Fruit fly (Drosophila melanogaster) whole organism, embryonic: ENCODE data around the gene Tmtc2.

Source experiments
- ATbp ChIP-seq: fragments of 200-800 bp; sonication (Bioruptor generic); optimal IDR thresholded peaks from 2 replicates; lab custom pipeline; 2017; ENCODE audit warnings: missing biosample characterization, mild to moderate bottlenecking, missing genetic modification characterization, missing genetic modification reagents
- Atf-2 ChIP-seq: fragments of 200-800 bp; sonication (Bioruptor generic); optimal IDR thresholded peaks from 2 replicates; lab custom pipeline; 2016; ENCODE audit warnings: missing biosample characterization, missing genetic modification characterization
- Atf6 ChIP-seq: fragments of 200-800 bp; sonication (Bioruptor generic); IDR thresholded peaks from 2 replicates; pipeline ENCODE4 v1.3.6; 2022; ENCODE audit warnings: missing biosample characterization, missing genetic modification characterization
- Bdp1 ChIP-seq: fragments of 200-800 bp; sonication (Bioruptor generic); optimal IDR thresholded peaks from 3 replicates; lab custom pipeline; 2016; ENCODE audit warnings: missing biosample characterization, missing genetic modification characterization
- CG10147 ChIP-seq: fragments of 200-800 bp; sonication (Bioruptor generic); optimal IDR thresholded peaks from 2 replicates; lab custom pipeline; 2019; ENCODE audit warnings: missing biosample characterization, mild to moderate bottlenecking, missing genetic modification characterization, moderate library complexity
- CG10267 ChIP-seq: fragments of 200-800 bp; sonication (Bioruptor generic); optimal IDR thresholded peaks from 2 replicates; lab custom pipeline; 2018; ENCODE audit warnings: missing biosample characterization, mild to moderate bottlenecking, missing genetic modification characterization, moderate library complexity
- CG10274 ChIP-seq: fragments of 200-800 bp; sonication (Bioruptor generic); optimal IDR thresholded peaks from 3 replicates; lab custom pipeline; 2017; ENCODE audit warnings: missing biosample characterization, mild to moderate bottlenecking, missing genetic modification characterization
- CG10321 ChIP-seq: fragments of 200-800 bp; sonication (Bioruptor generic); IDR thresholded peaks from 2 replicates; pipeline ENCODE4 v1.3.6; 2022; ENCODE audit warnings: missing biosample characterization, missing genetic modification characterization
- CG10565 ChIP-seq: fragments of 200-800 bp; sonication (Bioruptor generic); optimal IDR thresholded peaks from 3 replicates; lab custom pipeline; 2016; ENCODE audit warnings: missing biosample characterization, mild to moderate bottlenecking, missing genetic modification characterization
- CG11093 ChIP-seq: fragments of 200-800 bp; sonication (Bioruptor generic); IDR thresholded peaks from 3 replicates; pipeline ENCODE4 v1.3.6; 2022; ENCODE audit warnings: missing biosample characterization, missing genetic modification characterization
- CG12071 ChIP-seq: fragments of 200-800 bp; sonication (Bioruptor generic); optimal IDR thresholded peaks from 3 replicates; lab custom pipeline; 2018; ENCODE audit warnings: missing biosample characterization, mild to moderate bottlenecking, missing genetic modification characterization
- CG14710 ChIP-seq: fragments of 200-800 bp; sonication (Bioruptor generic); optimal IDR thresholded peaks from 3 replicates; lab custom pipeline; 2019; ENCODE audit warnings: missing biosample characterization, mild to moderate bottlenecking, missing genetic modification characterization, moderate library complexity
- CG17328 ChIP-seq: fragments of 200-800 bp; sonication (Bioruptor generic); IDR thresholded peaks from 2 replicates; pipeline ENCODE4 v1.3.6; 2022; ENCODE audit warnings: missing biosample characterization, missing genetic modification characterization
- CG17612 ChIP-seq: fragments of 200-800 bp; sonication (Bioruptor generic); IDR thresholded peaks from 2 replicates; pipeline ENCODE4 v1.3.6; 2022; ENCODE audit warnings: missing biosample characterization, missing genetic modification characterization
- CG17802 ChIP-seq: fragments of 200-800 bp; sonication (Bioruptor generic); optimal IDR thresholded peaks from 2 replicates; lab custom pipeline; 2018; ENCODE audit warnings: missing biosample characterization, mild to moderate bottlenecking, missing genetic modification characterization, moderate library complexity
- CG3847 ChIP-seq: fragments of 200-800 bp; sonication (Bioruptor generic); IDR thresholded peaks from 2 replicates; pipeline ENCODE4 v1.3.6; 2022; ENCODE audit warnings: missing biosample characterization, missing genetic modification characterization
- CG43689 ChIP-seq: fragments of 200-800 bp; sonication (Bioruptor generic); IDR thresholded peaks from 2 replicates; pipeline ENCODE4 v1.3.6; 2022; ENCODE audit warnings: missing biosample characterization, missing genetic modification characterization
- CG6689 ChIP-seq: fragments of 200-800 bp; sonication (Bioruptor generic); IDR thresholded peaks from 2 replicates; pipeline ENCODE4 v1.3.6; 2022; ENCODE audit warnings: missing biosample characterization, missing genetic modification characterization
- CG6765 ChIP-seq: fragments of 200-800 bp; sonication (Bioruptor generic); optimal IDR thresholded peaks from 3 replicates; lab custom pipeline; 2017; ENCODE audit warnings: missing biosample characterization, mild to moderate bottlenecking, missing genetic modification characterization
- CG7745 ChIP-seq: fragments of 200-800 bp; sonication (Bioruptor generic); optimal IDR thresholded peaks from 2 replicates; lab custom pipeline; 2018; ENCODE audit warnings: missing biosample characterization, mild to moderate bottlenecking, missing genetic modification characterization, moderate library complexity
- CG7963 ChIP-seq: fragments of 200-800 bp; sonication (Bioruptor generic); IDR thresholded peaks from 3 replicates; pipeline ENCODE4 v1.3.6; 2022; ENCODE audit warnings: missing biosample characterization, missing genetic modification characterization; ENCODE audit not compliant: partially characterized antibody
- CTCF ChIP-seq: fragments of 200-800 bp; sonication (Bioruptor generic); optimal IDR thresholded peaks from 2 replicates; lab custom pipeline; 2017; ENCODE audit warnings: missing biosample characterization, mild to moderate bottlenecking, missing genetic modification characterization, moderate library complexity
- Deaf1 ChIP-seq: fragments of 200-800 bp; optimal IDR thresholded peaks from 3 replicates; lab custom pipeline; 2019; ENCODE audit warnings: missing biosample characterization, mild to moderate bottlenecking, missing genetic modification characterization, moderate library complexity
- Dip3 ChIP-seq: fragments of 200-800 bp; sonication (Bioruptor generic); optimal IDR thresholded peaks from 3 replicates; lab custom pipeline; 2016; ENCODE audit warnings: missing biosample characterization, missing genetic modification characterization
- Hmx ChIP-seq: fragments of 200-800 bp; sonication (Bioruptor generic); optimal IDR thresholded peaks from 2 replicates; lab custom pipeline; 2016; ENCODE audit warnings: missing biosample characterization, missing genetic modification characterization
- Hr51 ChIP-seq, 2 experiments: fragments of 200-800 bp; sonication (Bioruptor generic); optimal IDR thresholded peaks; 2 replicates in 1 of 2; 3 replicates in 1 of 2; lab custom pipeline; 2016 to 2018; ENCODE audit warnings: missing biosample characterization in 2 of 2, missing genetic modification characterization in 2 of 2, mild to moderate bottlenecking in 1 of 2, moderate library complexity in 1 of 2
- Lhr ChIP-seq: fragments of 200-800 bp; sonication (Bioruptor generic); optimal IDR thresholded peaks from 3 replicates; lab custom pipeline; 2017; ENCODE audit warnings: mild to moderate bottlenecking, missing biosample characterization, missing genetic modification reagents, missing genetic modification characterization
- Med ChIP-seq: fragments of 200-800 bp; sonication (Bioruptor generic); peaks from one replicate; lab custom pipeline; 2016; ENCODE audit warnings: missing biosample characterization, missing genetic modification characterization, mild to moderate bottlenecking, inconsistent platforms, moderate library complexity
- NC2α ChIP-seq: fragments of 200-800 bp; sonication (Bioruptor generic); optimal IDR thresholded peaks from 2 replicates; lab custom pipeline; 2016; ENCODE audit warnings: missing biosample characterization, missing genetic modification characterization
- Trl ChIP-seq, 3 experiments: fragments of >200 bp in 2 of 3; fragments of 200-800 bp in 1 of 3; sonication (Bioruptor generic) in 1 of 3; optimal IDR thresholded peaks; 2 replicates in 1 of 3; 3 replicates in 2 of 3; lab custom pipeline; 2016 to 2017; ENCODE audit warnings: missing biosample characterization in 1 of 3, missing genetic modification characterization in 1 of 3
- bsh ChIP-seq, 2 experiments: fragments of 200-800 bp; sonication (Bioruptor generic); optimal IDR thresholded peaks; 2 replicates each; lab custom pipeline; 2017 to 2018; ENCODE audit warnings: mild to moderate bottlenecking in 2 of 2, missing biosample characterization in 2 of 2, missing genetic modification characterization in 2 of 2, moderate library complexity in 1 of 2
- cg ChIP-seq: fragments of 200-800 bp; sonication (Bioruptor generic); optimal IDR thresholded peaks from 3 replicates; lab custom pipeline; 2019; ENCODE audit warnings: missing biosample characterization, mild to moderate bottlenecking, missing genetic modification characterization, moderate library complexity
- chn ChIP-seq: fragments of 200-800 bp; sonication (Bioruptor generic); optimal IDR thresholded peaks from 2 replicates; lab custom pipeline; 2016; ENCODE audit warnings: missing biosample characterization, missing genetic modification characterization
- ci ChIP-seq: fragments of 200-800 bp; sonication (Bioruptor generic); IDR thresholded peaks from 3 replicates; pipeline ENCODE4 v1.3.6; 2022; ENCODE audit warnings: missing biosample characterization, missing genetic modification characterization
- cwo ChIP-seq: fragments of 200-800 bp; sonication (Bioruptor generic); optimal IDR thresholded peaks from 3 replicates; lab custom pipeline; 2017; ENCODE audit warnings: missing biosample characterization, missing genetic modification characterization, mild to moderate bottlenecking, moderate library complexity, missing genetic modification reagents
- dpn ChIP-seq, 2 experiments: fragments of 200-800 bp; sonication (Bioruptor generic); optimal IDR thresholded peaks; 3 replicates each; lab custom pipeline; 2016; ENCODE audit warnings: missing biosample characterization in 2 of 2, missing genetic modification characterization in 2 of 2
- ewg ChIP-seq: fragments of 200-800 bp; sonication (Bioruptor generic); optimal IDR thresholded peaks from 3 replicates; lab custom pipeline; 2017; ENCODE audit warnings: mild to moderate bottlenecking, missing biosample characterization, missing genetic modification reagents, missing genetic modification characterization
- ind ChIP-seq: fragments of 200-800 bp; sonication (Bioruptor generic); optimal IDR thresholded peaks from 3 replicates; lab custom pipeline; 2016; ENCODE audit warnings: missing biosample characterization, missing genetic modification characterization
- knrl ChIP-seq: fragments of 200-800 bp; sonication (Bioruptor generic); IDR thresholded peaks from 3 replicates; pipeline ENCODE4 v1.3.6; 2022; ENCODE audit warnings: missing biosample characterization, missing genetic modification characterization; ENCODE audit not compliant: partially characterized antibody
- onecut ChIP-seq: fragments of 200-800 bp; sonication (Bioruptor generic); IDR thresholded peaks from 2 replicates; pipeline ENCODE4 v1.3.6; 2022; ENCODE audit warnings: missing biosample characterization, missing genetic modification characterization
- p53 ChIP-seq: fragments of 200-800 bp; sonication (Bioruptor generic); optimal IDR thresholded peaks from 2 replicates; lab custom pipeline; 2016; ENCODE audit warnings: missing biosample characterization, missing genetic modification characterization
- pfk ChIP-seq: fragments of 200-800 bp; sonication (Bioruptor generic); optimal IDR thresholded peaks from 2 replicates; lab custom pipeline; 2018; ENCODE audit warnings: missing biosample characterization, mild to moderate bottlenecking, missing genetic modification characterization, moderate library complexity
- psq ChIP-seq: fragments of 200-800 bp; sonication (Bioruptor generic); optimal IDR thresholded peaks from 2 replicates; lab custom pipeline; 2017; ENCODE audit warnings: missing biosample characterization, missing genetic modification characterization
- pzg ChIP-seq: fragments of 200-800 bp; sonication (Bioruptor generic); optimal IDR thresholded peaks from 3 replicates; lab custom pipeline; 2018; ENCODE audit warnings: missing biosample characterization, mild to moderate bottlenecking, missing genetic modification characterization, moderate library complexity
- sob ChIP-seq: fragments of 200-800 bp; sonication (Bioruptor generic); IDR thresholded peaks from 2 replicates; pipeline ENCODE4 v1.3.6; 2022; ENCODE audit warnings: missing biosample characterization, missing genetic modification characterization
- tna ChIP-seq: fragments of 200-800 bp; sonication (Bioruptor generic); IDR thresholded peaks from 2 replicates; pipeline ENCODE4 v1.3.6; 2022; ENCODE audit warnings: missing biosample characterization, missing genetic modification characterization; ENCODE audit not compliant: partially characterized antibody
- trem ChIP-seq: fragments of 200-800 bp; optimal IDR thresholded peaks from 3 replicates; lab custom pipeline; 2019; ENCODE audit warnings: missing biosample characterization, mild to moderate bottlenecking, missing genetic modification characterization, moderate library complexity
- z ChIP-seq: fragments of 200-800 bp; sonication (Bioruptor generic); IDR thresholded peaks from 3 replicates; pipeline ENCODE4 v1.3.6; 2022; ENCODE audit warnings: missing biosample characterization, missing genetic modification characterization

The Tmtc2 gene

DNA sequence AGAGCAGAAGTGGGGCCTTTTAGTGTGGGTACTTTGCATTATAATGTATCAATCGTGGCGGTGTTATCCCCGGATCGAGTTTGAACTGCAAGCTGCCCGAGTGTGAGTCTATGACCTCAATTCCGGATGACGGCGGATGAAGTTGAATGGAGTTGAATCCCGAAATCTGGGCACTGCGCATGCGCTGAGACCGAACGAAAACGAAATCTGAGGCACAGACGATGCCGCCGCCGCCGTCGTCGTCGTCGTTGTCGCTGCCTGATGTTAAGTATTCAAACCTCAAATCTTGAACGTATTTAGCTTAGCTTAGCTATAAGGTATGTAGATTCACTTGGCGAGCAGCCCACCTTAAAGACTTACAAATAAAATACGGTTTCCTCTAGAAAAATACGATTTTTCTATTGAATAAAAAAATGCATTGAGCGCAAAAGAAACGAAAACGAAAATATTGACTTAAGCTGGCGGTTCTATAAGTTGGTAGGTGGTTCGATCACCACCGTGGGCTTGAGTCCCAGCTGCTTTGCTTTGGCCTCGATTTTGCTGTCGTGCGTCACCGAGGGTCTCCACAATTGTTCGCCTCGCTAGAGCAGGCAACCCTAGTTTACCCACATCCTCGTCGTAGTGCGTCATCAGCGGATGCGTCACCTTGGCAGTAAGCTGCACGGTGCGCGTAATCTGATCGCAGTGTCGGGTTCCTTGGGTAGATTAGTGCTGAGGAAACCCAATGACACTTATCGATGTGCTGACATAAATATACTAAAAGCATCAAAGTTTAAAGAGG lies 48.7 kb upstream of the Tmtc2 start (continued):
- TF ChIP-seq Med (GFP tag; lab: Kevin White, UChicago) (peak; percentile 64), CG7745 (tag; lab: Kevin White, UChicago) (no peak), bsh (GFP tag; optimal IDR thresholded peaks at IDR 0.05; lab: Kevin White, UChicago) (no peak), pzg (GFP tag; lab: Kevin White, UChicago) (no peak), CG43689 (GFP tag; lab: Robert Waterston, UW) (no peak), knrl (GFP tag; lab: Robert Waterston, UW) (0 out of 3 replicates have a peak, but pooled peaks have one; percentile 16), Hmx (no peak), ewg (GFP tag; lab: Kevin White, UChicago) (peak; percentile 55), Atf-2 (no peak), CG10274 (GFP tag; lab: Kevin White, UChicago) (no peak), CG6689 (no peak), Deaf1 (peak; percentile 62), dpn (GFP tag; optimal IDR thresholded peaks at IDR 0.05; lab: Kevin White, UChicago) (no peak), CG17328 (GFP tag; lab: Robert Waterston, UW) (no peak), cwo (GFP tag; lab: Kevin White, UChicago) (no peak), tna (GFP tag; lab: Robert Waterston, UW) (no peak), CG12071 (GFP tag; lab: Kevin White, UChicago) (no peak), Dip3 (GFP tag; lab: Kevin White, UChicago) (no peak), Atf6 (GFP tag; lab: Robert Waterston, UW) (0 out of 2 replicates have a peak, but pooled peaks have one; percentile 8), CTCF (GFP tag; lab: Kevin White, UChicago) (no peak), CG14710 (tag; lab: Kevin White, UChicago) (no peak), Bdp1 (GFP tag; lab: Kevin White, UChicago) (no peak), CG10565 (GFP tag; lab: Kevin White, UChicago) (no peak), z (GFP tag; lab: Robert Waterston, UW) (0 out of 3 replicates have a peak, but pooled peaks have one; percentile 39), chn (GFP tag; lab: Kevin White, UChicago) (no peak), Hr51 (GFP tag; optimal IDR thresholded peaks at IDR 0.05; lab: Kevin White, UChicago) (no peak), cg (GFP tag; lab: Kevin White, UChicago) (no peak), psq (no peak), CG7963 (no peak), CG10147 (no peak), ci (GFP tag; lab: Robert Waterston, UW) (no peak), sob (peak; percentile 38), ATbp (GFP tag; lab: Kevin White, UChicago) (no peak)

DNA sequence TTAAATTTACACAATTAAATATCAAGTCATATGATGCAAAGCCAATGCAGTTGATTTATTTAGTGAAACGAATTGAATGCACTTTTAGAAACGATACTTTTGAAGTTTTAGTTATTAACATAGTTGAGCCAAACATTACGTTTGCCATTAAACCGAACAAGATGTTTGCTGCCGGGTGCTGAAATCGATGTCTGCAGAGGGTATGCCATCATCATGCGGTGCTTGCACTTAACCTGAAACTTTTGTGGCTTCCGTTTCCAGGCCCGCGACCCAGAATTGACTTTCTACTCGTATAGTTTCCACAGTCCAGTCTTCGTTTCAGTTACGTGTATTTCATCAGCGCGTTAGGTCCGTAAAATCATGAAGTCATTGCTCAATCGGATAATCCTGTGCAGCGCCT lies 45.6 kb upstream of the Tmtc2 start, which contains the start of gene ninaA:
ninaA (plus strand) TSS at position 301 of the 400 bp plus-strand sequence.
- TF ChIP-seq CG11093 (GFP tag; lab: Robert Waterston, UW) = no peak

DNA sequence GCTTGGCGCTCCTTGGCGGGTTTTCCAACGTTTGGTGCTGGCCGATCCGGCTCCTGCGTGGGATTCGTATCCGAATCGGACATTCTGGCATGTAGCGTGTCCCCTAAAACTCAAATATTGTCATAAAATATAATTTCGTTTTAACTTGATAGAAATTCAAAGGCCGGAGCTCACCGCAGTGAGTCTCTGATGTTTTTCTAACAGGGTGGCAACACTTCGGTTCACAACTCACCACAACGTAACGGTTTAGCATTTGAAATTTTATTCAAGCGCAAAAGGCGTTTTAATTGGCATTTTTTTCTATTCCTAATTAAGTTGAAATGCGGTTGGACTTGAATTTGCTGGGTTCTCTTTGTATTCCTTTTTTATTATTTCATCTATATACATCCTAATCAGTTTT lies 37.6 kb upstream of the Tmtc2 start, which contains the start of gene CG15824:
CG15824 (minus strand) TSS at position 172 of the 400 bp plus-strand sequence.
- no peak for TF ChIP-seq pfk (GFP tag; lab: Kevin White, UChicago)
- TF ChIP-seq CG17612 = no peak
- TF ChIP-seq CG10321 (GFP tag; lab: Robert Waterston, UW) = no peak
- TF ChIP-seq Trl (optimal IDR thresholded peaks at IDR 0.05; lab: Kevin White, UChicago) = no peak
- no peak for TF ChIP-seq Trl (GFP tag; optimal IDR thresholded peaks at IDR 0.05; lab: Kevin White, UChicago)
- no peak for TF ChIP-seq CG10267 (tag; lab: Kevin White, UChicago)
- no peak for TF ChIP-seq ind (GFP tag; lab: Kevin White, UChicago)
- no peak for TF ChIP-seq CG12071 (GFP tag; lab: Kevin White, UChicago)
- TF ChIP-seq CG17802 (tag; lab: Kevin White, UChicago) = no peak
- peak; percentile 3 for TF ChIP-seq Lhr
- no peak for TF ChIP-seq Atf6 (GFP tag; lab: Robert Waterston, UW)
- 0 out of 2 replicates have a peak, but pooled peaks have one; percentile 6 for TF ChIP-seq CG3847 (GFP tag; lab: Robert Waterston, UW)
- TF ChIP-seq NC2α (GFP tag; lab: Kevin White, UChicago) = no peak
- no peak for TF ChIP-seq CG6765 (GFP tag; lab: Kevin White, UChicago)
- no peak for TF ChIP-seq p53 (GFP tag; lab: Kevin White, UChicago)
- TF ChIP-seq trem (tag; lab: Kevin White, UChicago) = peak; percentile 24
- no peak for TF ChIP-seq onecut (GFP tag; lab: Robert Waterston, UW)
